Fruit fly (Drosophila melanogaster) whole organism, embryonic: Measurements from ENCODE around the gene CG10064.

Experiments used
- Abd-B ChIP-seq: fragments of 200-800 bp; sonication (Bioruptor generic); optimal IDR thresholded peaks from 2 replicates; lab custom pipeline; 2018; ENCODE audit warnings: missing biosample characterization, mild to moderate bottlenecking, missing genetic modification characterization, moderate library complexity
- Antp ChIP-seq: fragments of 200-800 bp; sonication (Bioruptor generic); optimal IDR thresholded peaks from 3 replicates; lab custom pipeline; 2016; ENCODE audit warnings: missing biosample characterization, missing genetic modification characterization
- Atf3 ChIP-seq: fragments of 200-800 bp; sonication (Bioruptor generic); optimal IDR thresholded peaks from 3 replicates; lab custom pipeline; 2016; ENCODE audit warnings: missing biosample characterization, missing genetic modification characterization
- CG1024 ChIP-seq: fragments of 200-800 bp; sonication (Bioruptor generic); IDR thresholded peaks from 2 replicates; pipeline ENCODE4 v1.3.6; 2022; ENCODE audit warnings: missing biosample characterization, missing genetic modification characterization
- CG11723 ChIP-seq: fragments of 200-800 bp; sonication (Bioruptor generic); optimal IDR thresholded peaks from 2 replicates; lab custom pipeline; 2017; ENCODE audit warnings: missing biosample characterization, mild to moderate bottlenecking, missing genetic modification characterization
- CG12942 ChIP-seq: fragments of 200-800 bp; sonication (Bioruptor generic); optimal IDR thresholded peaks from 3 replicates; lab custom pipeline; 2016; ENCODE audit warnings: missing biosample characterization, missing genetic modification characterization
- CG13775 ChIP-seq: fragments of 200-800 bp; sonication (Bioruptor generic); optimal IDR thresholded peaks from 3 replicates; lab custom pipeline; 2017; ENCODE audit warnings: missing biosample characterization, mild to moderate bottlenecking, missing genetic modification characterization
- CG14710 ChIP-seq: fragments of 200-800 bp; sonication (Bioruptor generic); optimal IDR thresholded peaks from 3 replicates; lab custom pipeline; 2019; ENCODE audit warnings: missing biosample characterization, mild to moderate bottlenecking, missing genetic modification characterization, moderate library complexity
- CG15514 ChIP-seq: fragments of 200-800 bp; sonication (Bioruptor generic); optimal IDR thresholded peaks from 3 replicates; lab custom pipeline; 2017; ENCODE audit warnings: missing biosample characterization, missing genetic modification characterization, mild to moderate bottlenecking, moderate library complexity, missing genetic modification reagents
- CG15601 ChIP-seq: fragments of 200-800 bp; sonication (Bioruptor generic); optimal IDR thresholded peaks from 3 replicates; lab custom pipeline; 2019; ENCODE audit warnings: missing biosample characterization, mild to moderate bottlenecking, missing genetic modification characterization, moderate library complexity
- CG1603 ChIP-seq: fragments of 200-800 bp; sonication (Bioruptor generic); optimal IDR thresholded peaks from 2 replicates; lab custom pipeline; 2019; ENCODE audit warnings: missing biosample characterization, mild to moderate bottlenecking, missing genetic modification characterization, moderate library complexity
- CG17328 ChIP-seq: fragments of 200-800 bp; sonication (Bioruptor generic); IDR thresholded peaks from 2 replicates; pipeline ENCODE4 v1.3.6; 2022; ENCODE audit warnings: missing biosample characterization, missing genetic modification characterization
- CG18011 ChIP-seq: fragments of 200-800 bp; sonication (Bioruptor generic); optimal IDR thresholded peaks from 2 replicates; lab custom pipeline; 2017; ENCODE audit warnings: missing biosample characterization, missing genetic modification characterization, mild to moderate bottlenecking, moderate library complexity, missing genotype
- CG18764 ChIP-seq: fragments of 200-800 bp; sonication (Bioruptor generic); optimal IDR thresholded peaks from 3 replicates; lab custom pipeline; 2016; ENCODE audit warnings: missing biosample characterization, missing genetic modification characterization
- CG2678 ChIP-seq: fragments of 200-800 bp; sonication (Bioruptor generic); optimal IDR thresholded peaks from 3 replicates; lab custom pipeline; 2019; ENCODE audit warnings: missing biosample characterization, mild to moderate bottlenecking, missing genetic modification characterization, moderate library complexity
- CG32532 ChIP-seq: fragments of 200-800 bp; sonication (Bioruptor generic); IDR thresholded peaks from 2 replicates; pipeline ENCODE4 v1.3.6; 2022; ENCODE audit warnings: missing biosample characterization, missing genetic modification characterization
- CG33557 ChIP-seq: fragments of 200-800 bp; sonication (Bioruptor generic); optimal IDR thresholded peaks from 2 replicates; lab custom pipeline; 2019; ENCODE audit warnings: missing biosample characterization, mild to moderate bottlenecking, missing genetic modification characterization, moderate library complexity
- CG3838 ChIP-seq: fragments of 200-800 bp; sonication (Bioruptor generic); optimal IDR thresholded peaks from 3 replicates; lab custom pipeline; 2016; ENCODE audit warnings: missing biosample characterization, missing genetic modification characterization
- CG43689 ChIP-seq: fragments of 200-800 bp; sonication (Bioruptor generic); IDR thresholded peaks from 2 replicates; pipeline ENCODE4 v1.3.6; 2022; ENCODE audit warnings: missing biosample characterization, missing genetic modification characterization
- CG6683 ChIP-seq: fragments of 200-800 bp; sonication (Bioruptor generic); optimal IDR thresholded peaks from 2 replicates; lab custom pipeline; 2017; ENCODE audit warnings: missing biosample characterization, mild to moderate bottlenecking, missing genetic modification characterization, missing genetic modification reagents
- CG8359 ChIP-seq: fragments of 200-800 bp; sonication (Bioruptor generic); optimal IDR thresholded peaks from 2 replicates; lab custom pipeline; 2017; ENCODE audit warnings: missing biosample characterization, mild to moderate bottlenecking, missing genetic modification characterization, borderline replicate concordance
- CG9215 ChIP-seq: fragments of 200-800 bp; sonication (Bioruptor generic); IDR thresholded peaks from 2 replicates; pipeline ENCODE4 v1.3.6; 2022; ENCODE audit warnings: missing biosample characterization, missing genetic modification characterization
- Hand ChIP-seq: fragments of 200-800 bp; sonication (Bioruptor generic); optimal IDR thresholded peaks from 2 replicates; lab custom pipeline; 2017; ENCODE audit warnings: mild to moderate bottlenecking, missing biosample characterization, missing genetic modification reagents, missing genetic modification characterization
- Hr3 ChIP-seq: fragments of 200-800 bp; sonication (Bioruptor generic); optimal IDR thresholded peaks from 3 replicates; lab custom pipeline; 2016; ENCODE audit warnings: missing biosample characterization, missing genetic modification characterization
- Hr51 ChIP-seq, 2 experiments: fragments of 200-800 bp; sonication (Bioruptor generic); optimal IDR thresholded peaks; 2 replicates in 1 of 2; 3 replicates in 1 of 2; lab custom pipeline; 2016 to 2018; ENCODE audit warnings: missing biosample characterization in 2 of 2, missing genetic modification characterization in 2 of 2, mild to moderate bottlenecking in 1 of 2, moderate library complexity in 1 of 2
- MESR4 ChIP-seq: fragments of 200-800 bp; sonication (Bioruptor generic); optimal IDR thresholded peaks from 2 replicates; lab custom pipeline; 2018; ENCODE audit warnings: missing biosample characterization, mild to moderate bottlenecking, missing genetic modification characterization, moderate library complexity
- Meics ChIP-seq: fragments of 200-800 bp; sonication (Bioruptor generic); optimal IDR thresholded peaks from 2 replicates; lab custom pipeline; 2017; ENCODE audit warnings: missing biosample characterization, mild to moderate bottlenecking, missing genetic modification characterization
- Mes4 ChIP-seq: fragments of 200-800 bp; sonication (Bioruptor generic); optimal IDR thresholded peaks from 2 replicates; lab custom pipeline; 2016; ENCODE audit warnings: missing biosample characterization, missing genetic modification characterization
- NC2β ChIP-seq: fragments of 200-800 bp; sonication (Bioruptor generic); optimal IDR thresholded peaks from 2 replicates; lab custom pipeline; 2016; ENCODE audit warnings: missing biosample characterization, missing genetic modification characterization
- Nf-YA ChIP-seq: fragments of 200-800 bp; sonication (Bioruptor generic); IDR thresholded peaks from 2 replicates; pipeline ENCODE4 v1.3.6; 2022; ENCODE audit warnings: missing biosample characterization, missing genetic modification characterization
- NfI ChIP-seq: fragments of 200-800 bp; sonication (Bioruptor generic); optimal IDR thresholded peaks from 3 replicates; lab custom pipeline; 2018; ENCODE audit warnings: missing biosample characterization, mild to moderate bottlenecking, missing genetic modification characterization, moderate library complexity
- Sry-β ChIP-seq: fragments of 200-800 bp; sonication (Bioruptor generic); optimal IDR thresholded peaks from 2 replicates; lab custom pipeline; 2018; ENCODE audit warnings: missing biosample characterization, mild to moderate bottlenecking, missing genetic modification characterization, moderate library complexity
- TFAM ChIP-seq: fragments of 200-800 bp; sonication (Bioruptor generic); optimal IDR thresholded peaks from 2 replicates; lab custom pipeline; 2017; ENCODE audit warnings: missing biosample characterization, missing genetic modification characterization, inconsistent platforms
- Vsx1 ChIP-seq: fragments of 200-800 bp; sonication (Bioruptor generic); optimal IDR thresholded peaks from 2 replicates; lab custom pipeline; 2017; ENCODE audit warnings: missing biosample characterization, mild to moderate bottlenecking, missing genetic modification characterization, missing genetic modification reagents
- ara ChIP-seq: fragments of 200-800 bp; sonication (Bioruptor generic); IDR thresholded peaks from 2 replicates; pipeline ENCODE4 v1.3.6; 2022; ENCODE audit warnings: missing biosample characterization, missing genetic modification characterization
- bigmax ChIP-seq: fragments of 200-800 bp; sonication (Bioruptor generic); optimal IDR thresholded peaks from 2 replicates; lab custom pipeline; 2018; ENCODE audit warnings: missing biosample characterization, mild to moderate bottlenecking, missing genetic modification characterization
- cas ChIP-seq: fragments of 200-800 bp; sonication (Bioruptor generic); IDR thresholded peaks from 2 replicates; pipeline ENCODE4 v1.3.6; 2022; ENCODE audit warnings: missing biosample characterization, missing genetic modification characterization
- ci ChIP-seq: fragments of 200-800 bp; sonication (Bioruptor generic); IDR thresholded peaks from 3 replicates; pipeline ENCODE4 v1.3.6; 2022; ENCODE audit warnings: missing biosample characterization, missing genetic modification characterization
- crol ChIP-seq: fragments of 200-800 bp; sonication (Bioruptor generic); IDR thresholded peaks from 2 replicates; pipeline ENCODE4 v1.3.6; 2022; ENCODE audit warnings: missing biosample characterization, missing genetic modification characterization
- ems ChIP-seq: fragments of 200-800 bp; sonication (Bioruptor generic); optimal IDR thresholded peaks from 3 replicates; lab custom pipeline; 2016; ENCODE audit warnings: missing biosample characterization, missing genetic modification characterization
- fd3F ChIP-seq: fragments of 200-800 bp; sonication (Bioruptor generic); optimal IDR thresholded peaks from 2 replicates; lab custom pipeline; 2018; ENCODE audit warnings: missing biosample characterization, mild to moderate bottlenecking, missing genetic modification characterization, moderate library complexity
- lmd ChIP-seq: fragments of 200-800 bp; sonication (Bioruptor generic); IDR thresholded peaks from 2 replicates; pipeline ENCODE4 v1.3.6; 2022; ENCODE audit warnings: missing biosample characterization, missing genetic modification characterization
- nerfin-2 ChIP-seq: fragments of 200-800 bp; sonication (Bioruptor generic); IDR thresholded peaks from 2 replicates; pipeline ENCODE4 v1.3.6; 2022; ENCODE audit warnings: missing biosample characterization, missing genetic modification characterization; ENCODE audit not compliant: partially characterized antibody
- psq ChIP-seq: fragments of 200-800 bp; sonication (Bioruptor generic); optimal IDR thresholded peaks from 2 replicates; lab custom pipeline; 2017; ENCODE audit warnings: missing biosample characterization, missing genetic modification characterization
- sr ChIP-seq: fragments of 200-800 bp; sonication (Bioruptor generic); IDR thresholded peaks from 3 replicates; pipeline ENCODE4 v1.3.6; 2022; ENCODE audit warnings: missing biosample characterization, missing genetic modification characterization
- trem ChIP-seq: fragments of 200-800 bp; optimal IDR thresholded peaks from 3 replicates; lab custom pipeline; 2019; ENCODE audit warnings: missing biosample characterization, mild to moderate bottlenecking, missing genetic modification characterization, moderate library complexity
- twi ChIP-seq: fragments of 200-800 bp; optimal IDR thresholded peaks from 2 replicates; lab custom pipeline; 2019; ENCODE audit warnings: missing biosample characterization, mild to moderate bottlenecking, missing genetic modification characterization, moderate library complexity
- unc-4 ChIP-seq: fragments of 200-800 bp; sonication (Bioruptor generic); IDR thresholded peaks from 2 replicates; pipeline ENCODE4 v1.3.6; 2022; ENCODE audit warnings: missing biosample characterization, missing genetic modification characterization; ENCODE audit not compliant: partially characterized antibody
- zf30C ChIP-seq: fragments of 200-800 bp; sonication (Bioruptor generic); optimal IDR thresholded peaks from 3 replicates; lab custom pipeline; 2018; ENCODE audit warnings: missing biosample characterization, mild to moderate bottlenecking, missing genetic modification characterization

The CG10064 gene

dm6 chr3L:7013568-7014305, 46.0 kb upstream of the CG10064 start (continued):
- TF ChIP-seq unc-4 (no peak), CG13775 (GFP tag; lab: Kevin White, UChicago) (no peak), twi (tag; lab: Kevin White, UChicago) (no peak), CG3838 (no peak), CG18011 (GFP tag; lab: Kevin White, UChicago) (peak; percentile 11), lmd (peak; percentile 21; the same call in 1 of the 2 replicates), fd3F (GFP tag; lab: Kevin White, UChicago) (no peak), CG43689 (no peak), sr (GFP tag; lab: Robert Waterston, UW) (no peak), Atf3 (GFP tag; lab: Kevin White, UChicago) (no peak), Vsx1 (GFP tag; lab: Kevin White, UChicago) (no peak), trem (tag; lab: Kevin White, UChicago) (no peak), ci (GFP tag; lab: Robert Waterston, UW) (peak; percentile 82), CG1603 (peak; percentile 10), CG15514 (GFP tag; lab: Kevin White, UChicago) (peak; percentile 11), crol (GFP tag; lab: Robert Waterston, UW) (no peak), Hr51 (GFP tag; optimal IDR thresholded peaks at IDR 0.05; lab: Kevin White, UChicago) (peak in 1 of 2 experiments; percentile 60), bigmax (GFP tag; lab: Kevin White, UChicago) (no peak), Hand (GFP tag; lab: Kevin White, UChicago) (peak; percentile 46), nerfin-2 (GFP tag; lab: Robert Waterston, UW) (no peak), Antp (GFP tag; lab: Kevin White, UChicago) (no peak), cas (peak; percentile 32; the same call in 1 of the 2 replicates), CG8359 (GFP tag; lab: Kevin White, UChicago) (no peak), Hr3 (GFP tag; lab: Kevin White, UChicago) (peak; percentile 27), Sry-β (GFP tag; lab: Kevin White, UChicago) (no peak), Abd-B (no peak), NC2β (GFP tag; lab: Kevin White, UChicago) (no peak), CG1024 (0 out of 2 replicates have a peak, but pooled peaks have one; percentile 22), CG14710 (tag; lab: Kevin White, UChicago) (no peak), CG33557 (GFP tag; lab: Kevin White, UChicago) (no peak), CG11723 (no peak), CG6683 (GFP tag; lab: Kevin White, UChicago) (no peak), ems (GFP tag; lab: Kevin White, UChicago) (no peak), MESR4 (GFP tag; lab: Kevin White, UChicago) (no peak), Nf-YA (GFP tag; lab: Robert Waterston, UW) (no peak), Meics (peak; percentile 37), CG12942 (GFP tag; lab: Kevin White, UChicago) (no peak), CG2678 (tag; lab: Kevin White, UChicago) (peak; percentile 16), CG32532 (GFP tag; lab: Robert Waterston, UW) (peak; percentile 89), Mes4 (GFP tag; lab: Kevin White, UChicago) (no peak), ara (peak; percentile 33; the same call in 1 of the 2 replicates), CG18764 (GFP tag; lab: Kevin White, UChicago) (no peak), zf30C (GFP tag; lab: Kevin White, UChicago) (no peak), psq (GFP tag; lab: Kevin White, UChicago) (no peak), CG15601 (no peak), CG17328 (GFP tag; lab: Robert Waterston, UW) (peak; percentile 68), CG9215 (GFP tag; lab: Robert Waterston, UW) (no peak), TFAM (no peak), NfI (GFP tag; lab: Kevin White, UChicago) (peak; percentile 44)
